Worm (Caenorhabditis elegans) whole organism, midembryonic: Measurements from ENCODE around the gene Y75B8A.6.

Experiments used
- T22C8.4 ChIP-seq: fragments of 200-800 bp; sonication (Bioruptor generic); IDR thresholded peaks from 2 replicates; pipeline ENCODE4 v1.3.6; 2022; ENCODE audit warnings: missing genetic modification characterization, missing compliant biosample characterization
- cog-1 ChIP-seq: sonication (generic microtip); optimal IDR thresholded peaks from 2 replicates; lab custom pipeline; 2016; ENCODE audit warnings: missing genetic modification characterization, missing compliant biosample characterization
- klf-2 ChIP-seq: fragments of 200-800 bp; sonication (Bioruptor generic); conservative IDR thresholded peaks from 2 replicates; pipeline ENCODE4 v1.3.6; 2022; ENCODE audit warnings: missing genetic modification reagents, missing genetic modification characterization, missing compliant biosample characterization
- ref-1 ChIP-seq: fragments of 200-800 bp; sonication (Bioruptor generic); conservative IDR thresholded peaks from 2 replicates; pipeline ENCODE4 v1.3.6; 2022; ENCODE audit warnings: missing genetic modification reagents, missing genetic modification characterization, missing compliant biosample characterization

DNA sequence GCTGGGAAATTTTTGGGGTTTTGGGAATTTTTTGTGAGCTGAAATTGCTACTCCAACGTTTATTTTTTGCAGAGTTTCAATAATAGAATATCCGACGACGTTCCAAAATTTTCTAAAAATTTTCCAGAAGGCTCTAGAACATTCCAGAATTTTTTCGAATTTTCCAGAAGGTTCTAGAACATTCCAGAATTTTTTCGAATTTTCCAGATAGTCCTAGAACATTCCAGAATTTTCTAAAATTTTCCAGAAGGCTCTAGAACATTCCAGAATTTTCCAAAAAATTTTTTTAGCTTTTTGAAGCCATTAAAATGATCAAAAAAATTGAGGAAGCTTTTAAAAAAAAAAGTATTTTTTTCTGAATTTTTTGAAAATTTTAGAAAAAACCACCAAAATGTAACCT lies 6.7 kb downstream of the Y75B8A.6 start:
- no peak for TF ChIP-seq klf-2 (GFP tag; lab: Robert Waterston, UW)
- no peak for TF ChIP-seq ref-1 (GFP tag; lab: Robert Waterston, UW)
- TF ChIP-seq cog-1 (tag; lab: Kevin White, UChicago) = no peak
- TF ChIP-seq T22C8.4 = no peak
